Worm (Caenorhabditis elegans): ENCODE results near the gene F54G2.1.

- TF ChIP-seq W03F9.2 (tag; optimal IDR thresholded peaks at IDR 0.05) (no peak), dao-5 (tag; optimal IDR thresholded peaks at IDR 0.05) (no peak), him-1 (tag; optimal IDR thresholded peaks at IDR 0.05) (no peak)
Measured at ce11 chrX:2693026-2693425, 28.9 kb upstream of the F54G2.1 start.
